Fruit fly (Drosophila melanogaster): ENCODE results near the gene Atg2.
A peak's percentile ranks its signal among the peaks of the same experiment; 100 is the strongest.

- TF ChIP-seq CG1621 (tag; optimal IDR thresholded peaks at IDR 0.05) (peak; percentile 77), CG16779 (tag; optimal IDR thresholded peaks at IDR 0.05) (peak; percentile 74)
These were observed 34.2 kb downstream of the Atg2 start for dm6 chr3L:2808278-2808892.
